Fruit fly (Drosophila melanogaster): ENCODE results near the gene CG34427.

dm6 chr3L:8770616-8771229 lies 33.8 kb upstream of the CG34427 start:
- TF ChIP-seq Pif1B (GFP tag; optimal IDR thresholded peaks at IDR 0.05) (no peak), CG15710 (tag; optimal IDR thresholded peaks at IDR 0.05) (no peak), CG12605 (GFP tag; IDR thresholded peaks at IDR 0.05) (no peak), CG13204 (GFP tag; optimal IDR thresholded peaks at IDR 0.05) (no peak), CG9948 (tag; optimal IDR thresholded peaks at IDR 0.05) (no peak)
